Worm (Caenorhabditis elegans) whole organism, midembryonic: ENCODE data around the gene M03C11.1.
"Not testable (repeated sequence)": the region's sequence is repeated elsewhere in the genome, so short reads cannot be mapped to it uniquely, and the experiment has no call there.

Experiments used
- T22C8.4 ChIP-seq: fragments of 200-800 bp; sonication (Bioruptor generic); IDR thresholded peaks from 2 replicates; pipeline ENCODE4 v1.3.6; 2022; ENCODE audit warnings: missing genetic modification characterization, missing compliant biosample characterization
- cog-1 ChIP-seq: sonication (generic microtip); optimal IDR thresholded peaks from 2 replicates; lab custom pipeline; 2016; ENCODE audit warnings: missing genetic modification characterization, missing compliant biosample characterization
- flt-1 ChIP-seq: fragments of 200-800 bp; sonication (Bioruptor generic); IDR thresholded peaks from 2 replicates; pipeline ENCODE4 v1.3.6; 2022; ENCODE audit warnings: missing genetic modification characterization, missing compliant biosample characterization
- klf-2 ChIP-seq: fragments of 200-800 bp; sonication (Bioruptor generic); conservative IDR thresholded peaks from 2 replicates; pipeline ENCODE4 v1.3.6; 2022; ENCODE audit warnings: missing genetic modification reagents, missing genetic modification characterization, missing compliant biosample characterization
- med-1 ChIP-seq: sonication (generic microtip); optimal IDR thresholded peaks from 2 replicates; lab custom pipeline; 2017; ENCODE audit warnings: missing genetic modification characterization, mild to moderate bottlenecking, missing compliant biosample characterization, antibody characterized with exemption, missing genetic modification reagents; ENCODE audit not compliant: insufficient read depth
- ref-1 ChIP-seq: fragments of 200-800 bp; sonication (Bioruptor generic); conservative IDR thresholded peaks from 2 replicates; pipeline ENCODE4 v1.3.6; 2022; ENCODE audit warnings: missing genetic modification reagents, missing genetic modification characterization, missing compliant biosample characterization
- tab-1 ChIP-seq: fragments of 200-800 bp; sonication (Bioruptor generic); IDR thresholded peaks from 2 replicates; pipeline ENCODE4 v1.3.6; 2022; ENCODE audit warnings: missing genetic modification characterization, missing compliant biosample characterization
- ztf-23 ChIP-seq: fragments of 200-800 bp; sonication (Bioruptor generic); IDR thresholded peaks from 2 replicates; pipeline ENCODE4 v1.3.6; 2022; ENCODE audit warnings: missing genetic modification reagents, missing genetic modification characterization, missing compliant biosample characterization
- ztf-29 ChIP-seq: fragments of 200-800 bp; sonication (Bioruptor generic); IDR thresholded peaks from 2 replicates; pipeline ENCODE4 v1.3.6; 2022; ENCODE audit warnings: missing genetic modification reagents, missing genetic modification characterization, missing compliant biosample characterization

Gene M03C11.1

ce11 chrIII:10395990-10396389, at the start of gene M03C11.1:
M03C11.1 (minus strand) TSS chrIII:10396090.
- TF ChIP-seq ref-1 (GFP tag; lab: Robert Waterston, UW), result no peak
- TF ChIP-seq T22C8.4 (GFP tag; lab: Robert Waterston, UW), result no peak
- TF ChIP-seq cog-1 (tag; lab: Kevin White, UChicago), result no peak
- no peak for TF ChIP-seq ztf-29 (GFP tag; lab: Robert Waterston, UW)
- TF ChIP-seq flt-1 (GFP tag; lab: Robert Waterston, UW), result no peak
- no peak for TF ChIP-seq klf-2
- TF ChIP-seq med-1 (GFP tag; lab: Kevin White, UChicago), result no peak
- no peak for TF ChIP-seq tab-1 (GFP tag; lab: Robert Waterston, UW)
- TF ChIP-seq ztf-23 (GFP tag; lab: Robert Waterston, UW), result no peak

- no peak for TF ChIP-seq ref-1 (GFP tag; lab: Robert Waterston, UW)
- no peak for TF ChIP-seq T22C8.4 (GFP tag; lab: Robert Waterston, UW)
- no peak for TF ChIP-seq ztf-29 (GFP tag; lab: Robert Waterston, UW)
- no peak for TF ChIP-seq flt-1 (GFP tag; lab: Robert Waterston, UW)
Observed at ce11 chrIII:10442355-10443140, 46.7 kb upstream of the M03C11.1 start, which contains the start of the genes H04D03.2 and ecps-2. H04D03.2 (minus strand) TSS chrIII:10442405. ecps-2 (plus strand) TSS chrIII:10443090.

- TF ChIP-seq flt-1 (GFP tag; lab: Robert Waterston, UW); cog-1 (tag; lab: Kevin White, UChicago); ztf-29 (GFP tag; lab: Robert Waterston, UW): not testable (repeated sequence)
Observed at ce11 chrIII:10438780-10439179, 42.9 kb upstream of the M03C11.1 start, which contains the start of gene H04D03.6. H04D03.6 (minus strand) TSS chrIII:10438880.

- TF ChIP-seq ztf-23 (GFP tag; lab: Robert Waterston, UW), result peak; percentile 84
- TF ChIP-seq klf-2, result 0 out of 2 replicates have a peak, but pooled peaks have one; percentile 33
- peak; percentile 34; the same call in 1 of the 2 replicates for TF ChIP-seq ztf-29 (GFP tag; lab: Robert Waterston, UW)
- TF ChIP-seq flt-1 (GFP tag; lab: Robert Waterston, UW), result peak; percentile 72
Observed at ce11 chrIII:10435938-10436842, 40.3 kb upstream of the M03C11.1 start, which contains the start of the genes smrd-1 and enu-3.1. smrd-1 (minus strand) TSS chrIII:10435988. enu-3.1 (plus strand) TSS chrIII:10436276.

DNA sequence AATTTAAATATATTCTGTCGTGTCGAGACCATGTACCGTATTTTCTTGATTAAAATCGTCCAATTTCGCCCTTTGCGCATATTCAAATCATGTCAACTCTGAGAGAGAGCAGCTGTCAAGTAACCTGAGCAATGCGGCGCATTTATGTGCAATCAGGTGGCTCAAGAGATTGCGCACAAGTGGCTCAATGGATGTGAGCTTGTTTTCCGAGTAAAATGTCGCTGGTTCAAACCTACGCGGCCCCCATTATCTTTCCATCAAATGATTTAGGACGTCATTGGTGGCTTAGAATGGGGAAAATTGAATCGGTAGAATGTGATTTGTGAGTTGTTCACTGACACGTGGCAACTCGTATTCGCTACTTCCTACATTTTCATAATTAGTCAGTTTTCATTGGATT, 36.2 kb upstream of the M03C11.1 start:
- peak; percentile 83 for TF ChIP-seq flt-1 (GFP tag; lab: Robert Waterston, UW)
- TF ChIP-seq tab-1 (GFP tag; lab: Robert Waterston, UW), result peak; percentile 79
- no peak for TF ChIP-seq med-1 (GFP tag; lab: Kevin White, UChicago)
- TF ChIP-seq ztf-23 (GFP tag; lab: Robert Waterston, UW), result peak; percentile 71; the same call in 1 of the 2 replicates
- TF ChIP-seq T22C8.4 (GFP tag; lab: Robert Waterston, UW), result peak; percentile 51; the same call in 1 of the 2 replicates
- peak; percentile 52 for TF ChIP-seq cog-1 (tag; lab: Kevin White, UChicago)
- TF ChIP-seq ref-1 (GFP tag; lab: Robert Waterston, UW), result peak; percentile 59; the same call in 1 of the 2 replicates
- no peak for TF ChIP-seq ztf-29 (GFP tag; lab: Robert Waterston, UW)

ce11 chrIII:10427882-10428281, 32.0 kb upstream of the M03C11.1 start, which contains the start of gene prp-3:
prp-3 (minus strand) TSS chrIII:10427982.
- TF ChIP-seq ztf-23 (GFP tag; lab: Robert Waterston, UW) (no peak), flt-1 (GFP tag; lab: Robert Waterston, UW) (no peak), tab-1 (GFP tag; lab: Robert Waterston, UW) (no peak), med-1 (GFP tag; lab: Kevin White, UChicago) (no peak), T22C8.4 (GFP tag; lab: Robert Waterston, UW) (no peak), ref-1 (GFP tag; lab: Robert Waterston, UW) (no peak), ztf-29 (GFP tag; lab: Robert Waterston, UW) (no peak), klf-2 (no peak), cog-1 (tag; lab: Kevin White, UChicago) (no peak)

- TF ChIP-seq med-1 (GFP tag; lab: Kevin White, UChicago), result no peak
- no peak for TF ChIP-seq tab-1 (GFP tag; lab: Robert Waterston, UW)
- TF ChIP-seq flt-1 (GFP tag; lab: Robert Waterston, UW), result no peak
- no peak for TF ChIP-seq ref-1 (GFP tag; lab: Robert Waterston, UW)
- no peak for TF ChIP-seq T22C8.4 (GFP tag; lab: Robert Waterston, UW)
- TF ChIP-seq ztf-23 (GFP tag; lab: Robert Waterston, UW), result no peak
- TF ChIP-seq ztf-29 (GFP tag; lab: Robert Waterston, UW), result no peak
- TF ChIP-seq klf-2, result no peak
- TF ChIP-seq cog-1 (tag; lab: Kevin White, UChicago), result no peak
Observed at ce11 chrIII:10423906-10424305, 28.0 kb upstream of the M03C11.1 start, which contains the start of gene M03C11.6. M03C11.6 (minus strand) TSS chrIII:10424006.

DNA sequence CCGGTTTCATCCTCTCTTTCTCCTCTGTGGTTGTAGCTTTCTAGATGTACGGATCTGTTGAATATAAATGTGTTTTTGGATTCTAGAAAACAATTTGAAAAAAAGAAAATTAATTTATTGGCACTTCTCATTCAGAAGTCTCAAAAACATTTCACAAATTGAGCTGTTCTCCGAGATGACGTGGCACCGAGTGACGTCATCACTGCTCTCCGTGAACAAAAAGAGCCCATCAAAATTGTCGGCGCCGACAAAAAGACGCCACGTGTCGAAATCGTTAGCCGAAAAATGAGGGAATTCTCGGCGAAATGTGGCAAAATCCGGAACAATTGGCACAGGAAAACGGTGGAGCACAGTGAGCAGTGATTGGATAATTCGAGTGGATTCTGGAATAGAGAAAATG, 25.8 kb upstream of the M03C11.1 start:
- 0 out of 2 replicates have a peak, but pooled peaks have one; percentile 22 for TF ChIP-seq ref-1 (GFP tag; lab: Robert Waterston, UW)
- TF ChIP-seq cog-1 (tag; lab: Kevin White, UChicago), result no peak
